1 fruit fly cellular context compared by ENCODE assay signal in the genomic region with DNA sequence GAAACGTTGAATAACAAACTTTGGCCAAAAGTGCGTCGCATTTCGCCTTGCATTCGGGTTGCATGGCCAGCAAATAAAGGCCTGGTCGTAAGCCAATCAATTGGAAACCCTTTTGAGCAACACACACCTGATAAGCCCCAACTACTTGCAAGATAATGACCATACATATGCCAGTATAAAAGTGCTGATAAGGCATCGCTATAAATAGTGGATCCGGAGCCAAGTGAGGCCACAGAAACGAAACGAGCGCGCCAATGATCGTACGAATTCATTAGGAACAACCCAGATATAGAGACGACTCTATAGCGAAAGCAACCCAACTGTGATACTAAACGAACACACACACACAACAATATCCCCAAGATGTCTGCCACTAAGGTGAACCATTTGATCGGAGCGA.
TF ChIP-seq lines count a peak whose summit lies in the region.

A gene (plus strand): TSS at position 230 of the 400 bp plus-strand sequence.

TF ChIP-seq in whole organism, embryonic, 481 proteins besides CTCF, POLR2A, EP300 and RAD21 (continued from another document):
- 0 out of 4 replicates have a peak, but pooled peaks have one; percentile 44 for TF ChIP-seq chinmo (GFP tag; IDR thresholded peaks at IDR 0.05; lab: Robert Waterston, UW; ENCODE audit: partially characterized antibody)
- TF ChIP-seq en (GFP tag; optimal IDR thresholded peaks at IDR 0.05; lab: Kevin White, UChicago): no peak
- TF ChIP-seq CG11560 (tag; IDR thresholded peaks at IDR 0.05; lab: Robert Waterston, UW): no peak
- no peak for TF ChIP-seq CG9727 (GFP tag; optimal IDR thresholded peaks at IDR 0.05; lab: Kevin White, UChicago)
- TF ChIP-seq CG2202 (tag; optimal IDR thresholded peaks at IDR 0.05; lab: Kevin White, UChicago): no peak
- no peak for TF ChIP-seq CG6765 (GFP tag; optimal IDR thresholded peaks at IDR 0.05; lab: Kevin White, UChicago)
- TF ChIP-seq lilli (GFP tag; optimal IDR thresholded peaks at IDR 0.05; lab: Kevin White, UChicago): peak; percentile 27
- no peak for TF ChIP-seq CG9437 (GFP tag; optimal IDR thresholded peaks at IDR 0.05; lab: Kevin White, UChicago)
- TF ChIP-seq scrt (GFP tag; optimal IDR thresholded peaks at IDR 0.05; lab: Kevin White, UChicago): no peak
- TF ChIP-seq aop (GFP tag; IDR thresholded peaks at IDR 0.05; lab: Robert Waterston, UW): no peak
- peak; percentile 0 for TF ChIP-seq CG15514 (GFP tag; optimal IDR thresholded peaks at IDR 0.05; lab: Kevin White, UChicago)
- TF ChIP-seq tin (GFP tag; optimal IDR thresholded peaks at IDR 0.05; lab: Kevin White, UChicago): no peak
- no peak for TF ChIP-seq CG5953 (GFP tag; IDR thresholded peaks at IDR 0.05; lab: Robert Waterston, UW)
- TF ChIP-seq Spps (tag; optimal IDR thresholded peaks at IDR 0.05; lab: Kevin White, UChicago): no peak
- peak; percentile 22 for TF ChIP-seq B-H2 (GFP tag; optimal IDR thresholded peaks at IDR 0.05; lab: Kevin White, UChicago)
- TF ChIP-seq CG17186 (GFP tag; optimal IDR thresholded peaks at IDR 0.05; lab: Kevin White, UChicago): no peak
- TF ChIP-seq grn (GFP tag; optimal IDR thresholded peaks at IDR 0.05; lab: Kevin White, UChicago): peak; percentile 43
- TF ChIP-seq Pdp1 (GFP tag; optimal IDR thresholded peaks at IDR 0.05; lab: Kevin White, UChicago): peak in 1 of 2 experiments; percentile 1
- no peak for TF ChIP-seq CG9215 (GFP tag; IDR thresholded peaks at IDR 0.05; lab: Robert Waterston, UW)
- no peak for TF ChIP-seq Eip74EF (GFP tag; optimal IDR thresholded peaks at IDR 0.05; lab: Kevin White, UChicago)
- no peak for TF ChIP-seq CkIIα-i1 (GFP tag; IDR thresholded peaks at IDR 0.05; lab: Robert Waterston, UW)
- no peak for TF ChIP-seq Oaz (GFP tag; IDR thresholded peaks at IDR 0.05; lab: Robert Waterston, UW)
- peak; percentile 69 for TF ChIP-seq CG10543 (GFP tag; optimal IDR thresholded peaks at IDR 0.05; lab: Kevin White, UChicago)
- TF ChIP-seq CrebB (tag; optimal IDR thresholded peaks at IDR 0.05; lab: Kevin White, UChicago): peak; percentile 9
- TF ChIP-seq lab (GFP tag; optimal IDR thresholded peaks at IDR 0.05; lab: Kevin White, UChicago): peak; percentile 37
- no peak for TF ChIP-seq CG13775 (GFP tag; optimal IDR thresholded peaks at IDR 0.05; lab: Kevin White, UChicago)
- TF ChIP-seq CG2889 (GFP tag; IDR thresholded peaks at IDR 0.05; lab: Robert Waterston, UW): no peak
- no peak for TF ChIP-seq CG6654 (GFP tag; optimal IDR thresholded peaks at IDR 0.05; lab: Kevin White, UChicago)
- TF ChIP-seq CHES-1-like (GFP tag; optimal IDR thresholded peaks at IDR 0.05; lab: Kevin White, UChicago): no peak
- no peak for TF ChIP-seq Side (GFP tag; optimal IDR thresholded peaks at IDR 0.05; lab: Kevin White, UChicago)
- peak; percentile 16 for TF ChIP-seq Hey (tag; optimal IDR thresholded peaks at IDR 0.05; lab: Kevin White, UChicago)
